Worm (Caenorhabditis elegans): ENCODE measurements around the gene imp-3.

- no peak for TF ChIP-seq nhr-76 (tag; optimal IDR thresholded peaks at IDR 0.05)
- no peak for TF ChIP-seq nhr-237 (tag; optimal IDR thresholded peaks at IDR 0.05)
- TF ChIP-seq nhr-28 (tag; optimal IDR thresholded peaks at IDR 0.05), result no peak
- TF ChIP-seq fos-1 (tag; optimal IDR thresholded peaks at IDR 0.05), result no peak
- no peak for TF ChIP-seq snpc-4 (tag; optimal IDR thresholded peaks at IDR 0.05)
- no peak for TF ChIP-seq alr-1 (tag; optimal IDR thresholded peaks at IDR 0.05; ENCODE audit: borderline replicate concordance)
- TF ChIP-seq lin-13 (GFP tag; optimal IDR thresholded peaks at IDR 0.05), result no peak
- no peak for TF ChIP-seq skn-1 (tag; optimal IDR thresholded peaks at IDR 0.05)
These were observed 5.3 kb upstream of the imp-3 start, which contains the start of gene ntp-1 for ce11 chrIV:7794709-7795108.
